Worm (Caenorhabditis elegans) whole organism, L4 larva: ENCODE results near the gene zipt-2.2.

ENCODE experiments used
- ceh-20 ChIP-seq: fragments of 200-800 bp; sonication (Bioruptor generic); IDR thresholded peaks from 2 replicates; pipeline ENCODE4 v1.3.6; 2022; ENCODE audit warnings: missing genetic modification reagents, missing genetic modification characterization, missing compliant biosample characterization
- ceh-44 ChIP-seq: fragments of 200-800 bp; sonication (Bioruptor generic); IDR thresholded peaks from 2 replicates; pipeline ENCODE4 v1.3.6; 2022; ENCODE audit warnings: missing genetic modification reagents, missing genetic modification characterization, missing compliant biosample characterization
- daf-19 ChIP-seq: fragments of 200-800 bp; sonication (Bioruptor generic); conservative IDR thresholded peaks from 2 replicates; pipeline ENCODE4 v1.3.6; 2022; ENCODE audit warnings: missing genetic modification characterization, missing compliant biosample characterization
- fos-1 ChIP-seq: fragments of 150-350 bp; optimal IDR thresholded peaks from 2 replicates; lab custom pipeline; 2014; ENCODE audit warnings: missing biosample characterization, missing genetic modification characterization
- lsy-2 ChIP-seq, 2 experiments: fragments of 150-350 bp in 1 of 2; sonication (generic microtip) in 1 of 2; optimal IDR thresholded peaks; 2 replicates each; lab custom pipeline; 2014 to 2017; ENCODE audit warnings: missing biosample characterization in 2 of 2, missing genetic modification characterization in 2 of 2
- madf-5 ChIP-seq, 2 experiments: fragments of 200-800 bp; sonication (Bioruptor generic); IDR thresholded peaks; 2 replicates each; pipeline ENCODE4 v1.3.6; 2022; ENCODE audit warnings: missing compliant biosample characterization in 2 of 2, missing genetic modification characterization in 2 of 2
- mdl-1 ChIP-seq, 2 experiments: fragments of 150-350 bp in 1 of 2; sonication (generic microtip) in 1 of 2; optimal IDR thresholded peaks; 2 replicates each; lab custom pipeline; 2014 to 2017; ENCODE audit warnings: missing biosample characterization in 2 of 2, missing genetic modification characterization in 2 of 2
- nhr-10 ChIP-seq: fragments of 150-350 bp; optimal IDR thresholded peaks from 2 replicates; lab custom pipeline; 2014; ENCODE audit warnings: missing biosample characterization, missing genetic modification characterization
- nhr-237 ChIP-seq: sonication (generic microtip); optimal IDR thresholded peaks from 2 replicates; lab custom pipeline; 2017; ENCODE audit warnings: missing biosample characterization, missing genetic modification characterization
- skn-1 ChIP-seq: fragments of 150-350 bp; optimal IDR thresholded peaks from 2 replicates; lab custom pipeline; 2014; ENCODE audit warnings: missing biosample characterization, missing genetic modification characterization
- unc-39 ChIP-seq: sonication (generic microtip); optimal IDR thresholded peaks from 2 replicates; lab custom pipeline; 2017; ENCODE audit warnings: missing biosample characterization, missing genetic modification characterization

ce11 chrIV:4236671-4237070 lies 1.5 kb upstream of the zipt-2.2 start:
- no peak for TF ChIP-seq skn-1
- peak; percentile 53 for TF ChIP-seq nhr-10 (tag; lab: Kevin White, UChicago)
- no peak for TF ChIP-seq ceh-44 (GFP tag; lab: Robert Waterston, UW)
- TF ChIP-seq fos-1 (tag; lab: Kevin White, UChicago): no peak
- TF ChIP-seq mdl-1 (tag; optimal IDR thresholded peaks at IDR 0.05; lab: Kevin White, UChicago): no peak
- no peak for TF ChIP-seq lsy-2 (tag; optimal IDR thresholded peaks at IDR 0.05; lab: Kevin White, UChicago)
- TF ChIP-seq daf-19: no peak
- no peak for TF ChIP-seq unc-39 (tag; lab: Kevin White, UChicago)
- TF ChIP-seq madf-5 (GFP tag; IDR thresholded peaks at IDR 0.05; lab: Robert Waterston, UW): no peak
- no peak for TF ChIP-seq ceh-20 (GFP tag; lab: Robert Waterston, UW)
- no peak for TF ChIP-seq nhr-237
